Worm (Caenorhabditis elegans): ENCODE measurements around the gene ncl-1.

ce11 chrIII:7767415-7767814, 47.9 kb downstream of the ncl-1 start, which contains the start of gene ZK686.5:
- no peak for TF ChIP-seq pqm-1 (tag; optimal IDR thresholded peaks at IDR 0.05)
- TF ChIP-seq ZK546.5 (tag; optimal IDR thresholded peaks at IDR 0.05) = no peak
- no peak for TF ChIP-seq Y105C5A.15 (GFP tag; IDR thresholded peaks at IDR 0.05)
- no peak for TF ChIP-seq fkh-10 (GFP tag; optimal IDR thresholded peaks at IDR 0.05)
- no peak for TF ChIP-seq F44E2.7 (GFP tag; IDR thresholded peaks at IDR 0.05)
- TF ChIP-seq R02D3.7 (tag; optimal IDR thresholded peaks at IDR 0.05) = no peak
- no peak for TF ChIP-seq rbr-2 (tag; optimal IDR thresholded peaks at IDR 0.05)
- TF ChIP-seq lsy-2 (tag; optimal IDR thresholded peaks at IDR 0.05) = no peak
- no peak for TF ChIP-seq zag-1 (tag; optimal IDR thresholded peaks at IDR 0.05)

All from whole organism, L4 larva.